Worm (Caenorhabditis elegans): ENCODE data around the gene tsp-20.

- no peak for TF ChIP-seq zip-5 (tag; optimal IDR thresholded peaks at IDR 0.05)
- no peak for TF ChIP-seq pqm-1 (tag; optimal IDR thresholded peaks at IDR 0.05)
- TF ChIP-seq unc-3 (GFP tag; conservative IDR thresholded peaks at IDR 0.05): no peak
- TF ChIP-seq unc-3 (tag; optimal IDR thresholded peaks at IDR 0.05): no peak
- TF ChIP-seq nhr-11 (tag; optimal IDR thresholded peaks at IDR 0.05): no peak
- TF ChIP-seq ztf-16 (tag; optimal IDR thresholded peaks at IDR 0.05): no peak
- no peak for TF ChIP-seq hlh-30 (tag; optimal IDR thresholded peaks at IDR 0.05; ENCODE audit: insufficient read depth)
- no peak for TF ChIP-seq ceh-6 (GFP tag; optimal IDR thresholded peaks at IDR 0.05)
Observed at ce11 chrX:11994484-11994883, 39.4 kb downstream of the tsp-20 start, which contains the start of gene C49F5.7.
